Fruit fly (Drosophila melanogaster) whole organism, embryonic: ENCODE measurements around the gene Kap3.

Experiments used
- CG1792 ChIP-seq: fragments of 200-800 bp; sonication (Bioruptor generic); optimal IDR thresholded peaks from 2 replicates; lab custom pipeline; 2016; ENCODE audit warnings: missing biosample characterization, missing genetic modification characterization
- CG18599 ChIP-seq: fragments of 200-800 bp; sonication (Bioruptor generic); optimal IDR thresholded peaks from 3 replicates; lab custom pipeline; 2017; ENCODE audit warnings: missing biosample characterization, missing genetic modification characterization, mild to moderate bottlenecking, moderate library complexity, missing genetic modification reagents
- CG30403 ChIP-seq: fragments of 200-800 bp; sonication (Bioruptor generic); optimal IDR thresholded peaks from 3 replicates; lab custom pipeline; 2016; ENCODE audit warnings: missing biosample characterization, missing genetic modification characterization
- CG4328 ChIP-seq: fragments of 200-800 bp; sonication (Bioruptor generic); optimal IDR thresholded peaks from 3 replicates; lab custom pipeline; 2017; ENCODE audit warnings: missing biosample characterization, missing genetic modification reagents, missing genetic modification characterization
- CG7928 ChIP-seq: fragments of 200-800 bp; sonication (Bioruptor generic); optimal IDR thresholded peaks from 2 replicates; lab custom pipeline; 2017; ENCODE audit warnings: missing biosample characterization, mild to moderate bottlenecking, missing genetic modification characterization
- CG8281 ChIP-seq: fragments of 200-800 bp; sonication (Bioruptor generic); optimal IDR thresholded peaks from 2 replicates; lab custom pipeline; 2018; ENCODE audit warnings: missing biosample characterization, mild to moderate bottlenecking, missing genetic modification characterization, moderate library complexity
- Dfd ChIP-seq, 2 experiments: fragments of >200 bp; optimal IDR thresholded peaks; 2 replicates each; lab custom pipeline; 2017; ENCODE audit warnings: missing biosample characterization in 2 of 2, missing genetic modification characterization in 2 of 2
- peb ChIP-seq: fragments of 200-800 bp; sonication (Bioruptor generic); IDR thresholded peaks from 2 replicates; pipeline ENCODE4 v1.3.6; 2022; ENCODE audit warnings: missing biosample characterization, missing genetic modification characterization
- pros ChIP-seq: fragments of 200-800 bp; sonication (Bioruptor generic); optimal IDR thresholded peaks from 3 replicates; lab custom pipeline; 2019; ENCODE audit warnings: missing biosample characterization, mild to moderate bottlenecking, missing genetic modification characterization, moderate library complexity

dm6 chrX:11339868-11340548 is at the start of gene Kap3, which contains the start of gene CG34348:
- TF ChIP-seq CG18599 (GFP tag; lab: Kevin White, UChicago) (no peak), CG4328 (GFP tag; lab: Kevin White, UChicago) (no peak), Dfd (GFP tag; optimal IDR thresholded peaks at IDR 0.05; lab: Kevin White, UChicago) (no peak), peb (no peak), pros (GFP tag; lab: Kevin White, UChicago) (no peak), CG8281 (no peak), CG30403 (GFP tag; lab: Kevin White, UChicago) (no peak), CG1792 (GFP tag; lab: Kevin White, UChicago) (no peak), CG7928 (GFP tag; lab: Kevin White, UChicago) (no peak)
